Worm (Caenorhabditis elegans) whole organism, young adult: Measurements from ENCODE around the gene R13H7.2.
A peak's percentile ranks its signal among the peaks of the same experiment; 100 is the strongest.

ENCODE experiments used
- B0261.1 ChIP-seq: sonication (generic microtip); optimal IDR thresholded peaks from 2 replicates; lab custom pipeline; 2016; ENCODE audit warnings: mild to moderate bottlenecking, missing genetic modification characterization, moderate library complexity, missing compliant biosample characterization
- C06A6.2 ChIP-seq: fragments of 200-800 bp; sonication (Bioruptor generic); conservative IDR thresholded peaks from 2 replicates; pipeline ENCODE4 v1.3.6; 2022; ENCODE audit warnings: missing genetic modification characterization, missing compliant biosample characterization
- C17E4.6 ChIP-seq: fragments of 200-800 bp; sonication (Bioruptor generic); IDR thresholded peaks from 2 replicates; pipeline ENCODE4 v1.3.6; 2022; ENCODE audit warnings: missing genetic modification reagents, missing genetic modification characterization, missing compliant biosample characterization
- F37B4.10 ChIP-seq: fragments of 200-800 bp; sonication (Bioruptor generic); IDR thresholded peaks from 2 replicates; pipeline ENCODE4 v1.3.6; 2022; ENCODE audit warnings: missing genetic modification characterization, missing compliant biosample characterization
- F55B11.4 ChIP-seq: sonication (generic microtip); optimal IDR thresholded peaks from 2 replicates; lab custom pipeline; 2016; ENCODE audit warnings: missing compliant biosample characterization, missing genetic modification characterization, borderline replicate concordance; ENCODE audit not compliant: insufficient read depth
- K11D2.4 ChIP-seq: fragments of 200-800 bp; sonication (Bioruptor generic); IDR thresholded peaks from 2 replicates; pipeline ENCODE4 v1.3.6; 2022; ENCODE audit warnings: missing genetic modification reagents, missing genetic modification characterization, missing compliant biosample characterization
- K12H6.12 ChIP-seq: fragments of 200-800 bp; sonication (Bioruptor generic); optimal IDR thresholded peaks from 2 replicates; lab custom pipeline; 2018; ENCODE audit warnings: mild to moderate bottlenecking, missing genetic modification characterization, missing compliant biosample characterization
- Y56A3A.18 ChIP-seq: fragments of 200-800 bp; sonication (Bioruptor generic); IDR thresholded peaks from 2 replicates; pipeline ENCODE4 v1.3.6; 2022; ENCODE audit warnings: missing genetic modification reagents, missing genetic modification characterization, missing compliant biosample characterization
- ZK185.1 ChIP-seq: sonication (generic microtip); optimal IDR thresholded peaks from 2 replicates; lab custom pipeline; 2016; ENCODE audit warnings: mild to moderate bottlenecking, missing genetic modification characterization, missing compliant biosample characterization; ENCODE audit not compliant: poor library complexity, severe bottlenecking
- ama-1 ChIP-seq, 3 experiments: fragments of 150-350 bp in 1 of 3; sonication (generic microtip) in 2 of 3; optimal IDR thresholded peaks; 2 replicates each; lab custom pipeline; 2014 to 2018; ENCODE audit warnings: missing biosample characterization in 2 of 3, missing genetic modification characterization in 2 of 3, missing genetic modification reagents in 2 of 3
- aptf-3 ChIP-seq: fragments of 200-800 bp; sonication (Bioruptor generic); IDR thresholded peaks from 2 replicates; pipeline ENCODE4 v1.3.6; 2022; ENCODE audit warnings: missing genetic modification characterization, missing compliant biosample characterization
- atf-7 ChIP-seq: sonication (generic microtip); optimal IDR thresholded peaks from 2 replicates; lab custom pipeline; 2017; ENCODE audit warnings: mild to moderate bottlenecking, missing genetic modification characterization, missing compliant biosample characterization
- cebp-1 ChIP-seq, 2 experiments: fragments of 200-800 bp in 1 of 2; sonication (Bioruptor generic) in 1 of 2; sonication (generic microtip) in 1 of 2; IDR thresholded peaks in 1 of 2; optimal IDR thresholded peaks in 1 of 2; 2 replicates each; pipeline versions ENCODE4 v1.3.6 to Lab custom; 2017 to 2022; ENCODE audit warnings: missing compliant biosample characterization in 2 of 2, missing genetic modification characterization in 2 of 2, mild to moderate bottlenecking in 1 of 2, missing genetic modification reagents in 1 of 2, moderate library complexity in 1 of 2
- ceh-27 ChIP-seq: fragments of 200-800 bp; sonication (Bioruptor generic); optimal IDR thresholded peaks from 2 replicates; lab custom pipeline; 2018; ENCODE audit warnings: mild to moderate bottlenecking, missing genetic modification characterization, moderate library complexity, missing compliant biosample characterization
- chd-7 ChIP-seq: sonication (generic microtip); optimal IDR thresholded peaks from 2 replicates; lab custom pipeline; 2016; ENCODE audit warnings: mild to moderate bottlenecking, missing genetic modification characterization, moderate library complexity, missing compliant biosample characterization
- efl-1 ChIP-seq: fragments of 150-350 bp; optimal IDR thresholded peaks from 2 replicates; lab custom pipeline; 2014; ENCODE audit warnings: missing biosample characterization, missing genetic modification reagents, missing genetic modification characterization
- egl-44 ChIP-seq: fragments of 200-800 bp; sonication (Bioruptor generic); IDR thresholded peaks from 2 replicates; pipeline ENCODE4 v1.3.6; 2022; ENCODE audit warnings: missing genetic modification reagents, missing genetic modification characterization, missing compliant biosample characterization
- ets-4 ChIP-seq: fragments of 200-800 bp; sonication (Bioruptor generic); optimal IDR thresholded peaks from 2 replicates; lab custom pipeline; 2018; ENCODE audit warnings: mild to moderate bottlenecking, missing genetic modification characterization, missing compliant biosample characterization
- hmg-1.2 ChIP-seq: fragments of 200-800 bp; sonication (Bioruptor generic); IDR thresholded peaks from 2 replicates; pipeline ENCODE4 v1.3.6; 2022; ENCODE audit warnings: missing genetic modification reagents, missing genetic modification characterization, missing compliant biosample characterization
- let-607 ChIP-seq, 2 experiments: fragments of 200-800 bp in 1 of 2; sonication (Bioruptor generic) in 1 of 2; sonication (generic microtip) in 1 of 2; optimal IDR thresholded peaks; 2 replicates each; lab custom pipeline; 2016 to 2018; ENCODE audit warnings: mild to moderate bottlenecking in 2 of 2, missing compliant biosample characterization in 2 of 2, missing genetic modification characterization in 2 of 2, moderate library complexity in 2 of 2, missing genotype in 1 of 2
- lin-35 ChIP-seq, 3 experiments: fragments of 150-350 bp in 2 of 3; sonication (generic microtip) in 1 of 3; optimal IDR thresholded peaks; 2 replicates each; lab custom pipeline; 2014 to 2018; ENCODE audit warnings: missing biosample characterization in 3 of 3, missing genetic modification characterization in 3 of 3, missing genetic modification reagents in 3 of 3
- lin-40 ChIP-seq: sonication (generic microtip); optimal IDR thresholded peaks from 2 replicates; lab custom pipeline; 2016; ENCODE audit warnings: missing genetic modification characterization, mild to moderate bottlenecking, missing compliant biosample characterization, missing genotype, missing genetic modification reagents
- lin-54 ChIP-seq: fragments of 200-800 bp; sonication (Bioruptor generic); optimal IDR thresholded peaks from 2 replicates; lab custom pipeline; 2018; ENCODE audit warnings: mild to moderate bottlenecking, missing genetic modification characterization, missing compliant biosample characterization
- lsy-27 ChIP-seq: sonication (generic microtip); optimal IDR thresholded peaks from 2 replicates; lab custom pipeline; 2017; ENCODE audit warnings: missing genetic modification characterization, mild to moderate bottlenecking, missing compliant biosample characterization, antibody characterized with exemption, missing genotype, borderline replicate concordance; ENCODE audit not compliant: insufficient read depth
- madf-8 ChIP-seq: fragments of 200-800 bp; sonication (Bioruptor generic); conservative IDR thresholded peaks from 2 replicates; pipeline ENCODE4 v1.3.6; 2022; ENCODE audit warnings: missing genetic modification reagents, missing genetic modification characterization, missing compliant biosample characterization
- nfya-2 ChIP-seq: fragments of 200-800 bp; sonication (Bioruptor generic); IDR thresholded peaks from 2 replicates; pipeline ENCODE4 v1.3.6; 2022; ENCODE audit warnings: missing genetic modification reagents, missing genetic modification characterization, missing compliant biosample characterization
- nfyb-1 ChIP-seq: fragments of 200-800 bp; sonication (Bioruptor generic); IDR thresholded peaks from 2 replicates; pipeline ENCODE4 v1.3.6; 2022; ENCODE audit warnings: missing genetic modification reagents, missing genetic modification characterization, missing compliant biosample characterization
- nhr-80 ChIP-seq: sonication (generic microtip); optimal IDR thresholded peaks from 2 replicates; lab custom pipeline; 2016; ENCODE audit warnings: missing genetic modification characterization, missing compliant biosample characterization
- snpc-1.1 ChIP-seq: sonication (generic microtip); optimal IDR thresholded peaks from 2 replicates; lab custom pipeline; 2017; ENCODE audit warnings: missing genetic modification characterization, mild to moderate bottlenecking, missing compliant biosample characterization, antibody characterized with exemption, moderate library complexity, missing genotype, missing genetic modification reagents; ENCODE audit not compliant: insufficient read depth
- snpc-1.3 ChIP-seq: sonication (generic microtip); optimal IDR thresholded peaks from 2 replicates; lab custom pipeline; 2017; ENCODE audit warnings: missing genetic modification characterization, mild to moderate bottlenecking, missing compliant biosample characterization, antibody characterized with exemption, moderate library complexity, missing genotype, missing genetic modification reagents; ENCODE audit not compliant: insufficient read depth
- snpc-4 ChIP-seq, 5 experiments: fragments of 150-350 bp in 1 of 5; sonication (generic microtip) in 4 of 5; optimal IDR thresholded peaks; 2 replicates each; lab custom pipeline; 2014 to 2018; ENCODE audit warnings: missing genetic modification characterization in 5 of 5, missing biosample characterization in 3 of 5, antibody characterized with exemption in 2 of 5, mild to moderate bottlenecking in 2 of 5, missing compliant biosample characterization in 2 of 5, missing genotype in 2 of 5, moderate library complexity in 2 of 5, missing genetic modification reagents in 1 of 5
- somi-1 ChIP-seq: fragments of 200-800 bp; sonication (Bioruptor generic); optimal IDR thresholded peaks from 2 replicates; lab custom pipeline; 2018; ENCODE audit warnings: mild to moderate bottlenecking, missing genetic modification characterization, missing compliant biosample characterization
- tbp1 ChIP-seq: fragments of 200-800 bp; sonication (Bioruptor generic); optimal IDR thresholded peaks from 2 replicates; lab custom pipeline; 2018; ENCODE audit warnings: mild to moderate bottlenecking, missing genetic modification characterization, missing compliant biosample characterization
- tlf-1 ChIP-seq: fragments of 200-800 bp; sonication (Bioruptor generic); optimal IDR thresholded peaks from 2 replicates; lab custom pipeline; 2018; ENCODE audit warnings: mild to moderate bottlenecking, missing genetic modification characterization, missing compliant biosample characterization
- unc-62 ChIP-seq: fragments of 150-350 bp; optimal IDR thresholded peaks from 2 replicates; lab custom pipeline; 2014; ENCODE audit warnings: missing biosample characterization, missing genetic modification reagents, missing genetic modification characterization
- ztf-22 ChIP-seq: fragments of 200-800 bp; sonication (Bioruptor generic); optimal IDR thresholded peaks from 2 replicates; lab custom pipeline; 2018; ENCODE audit warnings: mild to moderate bottlenecking, missing genetic modification characterization, moderate library complexity, missing compliant biosample characterization

Gene R13H7.2

ce11 chrIV:6880415-6880814 is 21.2 kb upstream of the R13H7.2 start:
- TF ChIP-seq Y56A3A.18 (GFP tag; lab: Robert Waterston, UW) (0 out of 2 replicates have a peak, but pooled peaks have one; percentile 42), egl-44 (GFP tag; lab: Robert Waterston, UW) (0 out of 2 replicates have a peak, but pooled peaks have one; percentile 13), tbp1 (GFP tag; lab: Kevin White, UChicago) (peak; percentile 17), hmg-1.2 (no peak), madf-8 (GFP tag; lab: Robert Waterston, UW) (no peak), atf-7 (tag; lab: Kevin White, UChicago) (peak; percentile 71), nhr-80 (tag; lab: Kevin White, UChicago) (peak; percentile 81), aptf-3 (no peak), nfyb-1 (0 out of 2 replicates have a peak, but pooled peaks have one; percentile 47), unc-62 (peak; percentile 16), efl-1 (no peak), ama-1 (optimal IDR thresholded peaks at IDR 0.05; lab: Kevin White, UChicago) (no peak), ama-1 (GFP tag; optimal IDR thresholded peaks at IDR 0.05; lab: Kevin White, UChicago) (no peak), snpc-1.3 (no peak), cebp-1 (GFP tag; IDR thresholded peaks at IDR 0.05; lab: Robert Waterston, UW) (no peak), cebp-1 (tag; optimal IDR thresholded peaks at IDR 0.05; lab: Kevin White, UChicago) (peak; percentile 27), ets-4 (GFP tag; lab: Kevin White, UChicago) (peak; percentile 49), ztf-22 (peak; percentile 75), let-607 (tag; optimal IDR thresholded peaks at IDR 0.05; lab: Kevin White, UChicago) (peak in 1 of 2 experiments; percentile 55), tlf-1 (peak; percentile 8), lsy-27 (tag; lab: Kevin White, UChicago) (no peak), C06A6.2 (GFP tag; lab: Robert Waterston, UW) (no peak), C17E4.6 (GFP tag; lab: Robert Waterston, UW) (no peak)
- TF ChIP-seq, all 124 proteins: peak for 12

DNA sequence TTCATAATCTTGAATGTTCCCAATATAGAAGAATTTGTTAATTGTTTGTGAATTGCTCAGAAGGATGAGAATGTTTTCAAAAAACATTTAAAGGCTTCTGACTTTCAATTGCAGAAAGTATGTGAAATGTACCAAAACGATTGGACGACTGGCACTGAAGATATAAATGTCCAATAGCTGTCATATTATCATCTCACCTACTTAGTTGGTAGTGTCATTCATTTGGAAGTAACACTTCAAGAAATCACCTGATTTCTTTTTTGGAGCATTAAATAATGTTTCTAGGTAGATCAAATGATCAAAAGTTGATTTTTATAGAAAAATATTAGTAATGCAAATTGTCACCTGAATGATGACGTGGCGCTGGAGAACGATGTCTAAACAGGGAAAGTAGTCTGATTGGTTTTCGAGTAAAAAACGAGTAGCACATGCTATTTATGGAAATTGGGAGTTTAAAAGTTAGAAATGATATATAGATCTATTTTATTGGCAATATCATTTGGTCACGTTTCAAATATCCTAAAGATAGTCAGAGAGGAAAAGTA is 20.6 kb upstream of the R13H7.2 start:
- TF ChIP-seq nhr-80 (tag; lab: Kevin White, UChicago): peak; percentile 50
- TF ChIP-seq snpc-1.1 (tag; lab: Kevin White, UChicago): no peak

DNA sequence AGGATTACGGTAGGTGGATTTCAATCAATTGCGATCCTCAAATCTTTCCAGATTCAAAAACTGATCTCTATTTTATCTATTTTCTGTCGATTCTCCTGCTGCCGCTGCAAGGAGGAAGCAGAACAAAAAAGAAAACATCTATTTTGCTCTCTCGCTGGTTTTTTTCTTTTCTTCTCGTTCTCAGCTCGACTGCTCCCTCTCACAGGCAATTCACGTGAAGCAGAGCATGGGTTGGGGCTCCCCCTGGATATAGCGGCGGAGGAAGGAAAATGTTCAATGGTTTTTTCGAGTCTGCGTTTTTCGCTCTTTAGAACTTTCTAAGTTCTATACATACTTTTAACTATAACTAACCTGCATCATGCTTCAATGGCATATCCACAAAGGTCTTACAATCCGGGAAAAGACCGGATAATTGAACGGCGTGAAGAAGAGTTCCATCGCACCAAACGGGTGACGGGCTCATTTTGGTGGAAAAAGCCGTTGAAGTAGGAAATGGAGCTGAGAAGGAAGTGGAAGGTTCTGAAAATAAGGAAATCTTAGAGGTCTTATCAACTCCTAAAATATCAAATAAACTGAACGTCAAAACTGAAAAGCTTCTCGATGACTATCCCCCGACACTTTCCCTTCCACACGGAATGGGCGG is 19.9 kb upstream of the R13H7.2 start:
- TF ChIP-seq lin-54 (GFP tag; lab: Kevin White, UChicago) (peak; percentile 31), snpc-4 (GFP tag; optimal IDR thresholded peaks at IDR 0.05; lab: Kevin White, UChicago) (no peak), snpc-4 (tag; optimal IDR thresholded peaks at IDR 0.05; lab: Kevin White, UChicago) (peak in 1 of 4 experiments; percentile 31), ZK185.1 (tag; lab: Kevin White, UChicago) (peak; percentile 18), K12H6.12 (tag; lab: Kevin White, UChicago) (peak; percentile 71), lin-40 (peak; percentile 52), nfya-2 (no peak), K11D2.4 (GFP tag; lab: Robert Waterston, UW) (peak; percentile 59; the same call in 1 of the 2 replicates), C06A6.2 (GFP tag; lab: Robert Waterston, UW) (peak; percentile 40; the same call in 1 of the 2 replicates), chd-7 (tag; lab: Kevin White, UChicago) (peak; percentile 8), ama-1 (optimal IDR thresholded peaks at IDR 0.05; lab: Kevin White, UChicago) (no peak), ama-1 (GFP tag; optimal IDR thresholded peaks at IDR 0.05; lab: Kevin White, UChicago) (no peak), F37B4.10 (GFP tag; lab: Robert Waterston, UW) (no peak), F55B11.4 (no peak), ceh-27 (GFP tag; lab: Kevin White, UChicago) (peak; percentile 53), lin-35 (GFP tag; optimal IDR thresholded peaks at IDR 0.05; lab: Kevin White, UChicago) (peak in 1 of 3 experiments; percentile 47), B0261.1 (tag; lab: Kevin White, UChicago) (no peak), somi-1 (GFP tag; lab: Kevin White, UChicago) (peak; percentile 72)
- TF ChIP-seq, all 124 proteins: peak for 11
